Fruit fly (Drosophila melanogaster) whole organism, embryonic: Measurements from ENCODE around the gene CG3529.

ENCODE experiments used
- Atf6 ChIP-seq: fragments of 200-800 bp; sonication (Bioruptor generic); IDR thresholded peaks from 2 replicates; pipeline ENCODE4 v1.3.6; 2022; ENCODE audit warnings: missing biosample characterization, missing genetic modification characterization
- Blimp-1 ChIP-seq: fragments of 200-800 bp; sonication (Bioruptor generic); optimal IDR thresholded peaks from 3 replicates; lab custom pipeline; 2018; ENCODE audit warnings: missing biosample characterization, missing genetic modification characterization, mild to moderate bottlenecking, moderate library complexity, missing genetic modification reagents
- Bteb2 ChIP-seq: fragments of 200-800 bp; sonication (Bioruptor generic); optimal IDR thresholded peaks from 2 replicates; lab custom pipeline; 2016; ENCODE audit warnings: missing biosample characterization, missing genetic modification characterization
- CG10462 ChIP-seq: fragments of 200-800 bp; sonication (Bioruptor generic); optimal IDR thresholded peaks from 2 replicates; lab custom pipeline; 2016; ENCODE audit warnings: missing biosample characterization, missing genetic modification characterization
- CG11093 ChIP-seq: fragments of 200-800 bp; sonication (Bioruptor generic); IDR thresholded peaks from 3 replicates; pipeline ENCODE4 v1.3.6; 2022; ENCODE audit warnings: missing biosample characterization, missing genetic modification characterization
- CG12071 ChIP-seq: fragments of 200-800 bp; sonication (Bioruptor generic); optimal IDR thresholded peaks from 3 replicates; lab custom pipeline; 2018; ENCODE audit warnings: missing biosample characterization, mild to moderate bottlenecking, missing genetic modification characterization
- CG12942 ChIP-seq: fragments of 200-800 bp; sonication (Bioruptor generic); optimal IDR thresholded peaks from 3 replicates; lab custom pipeline; 2016; ENCODE audit warnings: missing biosample characterization, missing genetic modification characterization
- CG1529 ChIP-seq: fragments of 200-800 bp; sonication (Bioruptor generic); optimal IDR thresholded peaks from 3 replicates; lab custom pipeline; 2018; ENCODE audit warnings: missing biosample characterization, missing genetic modification characterization
- CG15514 ChIP-seq: fragments of 200-800 bp; sonication (Bioruptor generic); optimal IDR thresholded peaks from 3 replicates; lab custom pipeline; 2017; ENCODE audit warnings: missing biosample characterization, missing genetic modification characterization, mild to moderate bottlenecking, moderate library complexity, missing genetic modification reagents
- CG15696 ChIP-seq: fragments of 200-800 bp; sonication (Bioruptor generic); optimal IDR thresholded peaks from 2 replicates; lab custom pipeline; 2019; ENCODE audit warnings: missing biosample characterization, mild to moderate bottlenecking, missing genetic modification characterization, moderate library complexity
- CG17385 ChIP-seq: fragments of 200-800 bp; sonication (Bioruptor generic); optimal IDR thresholded peaks from 3 replicates; lab custom pipeline; 2018; ENCODE audit warnings: missing biosample characterization, mild to moderate bottlenecking, missing genetic modification characterization
- CG18262 ChIP-seq: fragments of 200-800 bp; optimal IDR thresholded peaks from 3 replicates; lab custom pipeline; 2019; ENCODE audit warnings: missing biosample characterization, mild to moderate bottlenecking, missing genetic modification characterization, moderate library complexity
- CG3163 ChIP-seq: fragments of 200-800 bp; sonication (Bioruptor generic); optimal IDR thresholded peaks from 3 replicates; lab custom pipeline; 2016; ENCODE audit warnings: missing biosample characterization, missing genetic modification characterization
- CG3281 ChIP-seq: fragments of 200-800 bp; sonication (Bioruptor generic); optimal IDR thresholded peaks from 3 replicates; lab custom pipeline; 2017; ENCODE audit warnings: missing biosample characterization, mild to moderate bottlenecking, missing genetic modification characterization
- CG3995 ChIP-seq: fragments of 200-800 bp; sonication (Bioruptor generic); optimal IDR thresholded peaks from 3 replicates; lab custom pipeline; 2016; ENCODE audit warnings: missing biosample characterization, missing genetic modification characterization
- CG6272 ChIP-seq: fragments of 200-800 bp; sonication (Bioruptor generic); IDR thresholded peaks from 2 replicates; pipeline ENCODE4 v1.3.6; 2022; ENCODE audit warnings: missing biosample characterization, missing genetic modification characterization
- CG6654 ChIP-seq: fragments of 200-800 bp; sonication (Bioruptor generic); optimal IDR thresholded peaks from 2 replicates; lab custom pipeline; 2017; ENCODE audit warnings: missing biosample characterization, mild to moderate bottlenecking, missing genetic modification characterization
- CG6854 ChIP-seq: fragments of 200-800 bp; sonication (Bioruptor generic); optimal IDR thresholded peaks from 3 replicates; lab custom pipeline; 2017; ENCODE audit warnings: missing biosample characterization, mild to moderate bottlenecking, missing genetic modification characterization
- CG7357 ChIP-seq: fragments of 200-800 bp; sonication (Bioruptor generic); IDR thresholded peaks from 3 replicates; pipeline ENCODE4 v1.3.6; 2022; ENCODE audit warnings: missing biosample characterization, missing genetic modification characterization
- CG7372 ChIP-seq: fragments of 200-800 bp; sonication (Bioruptor generic); IDR thresholded peaks from 2 replicates; pipeline ENCODE4 v1.3.6; 2022; ENCODE audit warnings: missing biosample characterization, missing genetic modification characterization
- CG8359 ChIP-seq: fragments of 200-800 bp; sonication (Bioruptor generic); optimal IDR thresholded peaks from 2 replicates; lab custom pipeline; 2017; ENCODE audit warnings: missing biosample characterization, mild to moderate bottlenecking, missing genetic modification characterization, borderline replicate concordance
- CHES-1-like ChIP-seq: fragments of 200-800 bp; sonication (Bioruptor generic); optimal IDR thresholded peaks from 2 replicates; lab custom pipeline; 2016; ENCODE audit warnings: missing biosample characterization, missing genetic modification characterization
- CTCF ChIP-seq: fragments of 200-800 bp; sonication (Bioruptor generic); optimal IDR thresholded peaks from 2 replicates; lab custom pipeline; 2017; ENCODE audit warnings: missing biosample characterization, mild to moderate bottlenecking, missing genetic modification characterization, moderate library complexity
- Camta ChIP-seq: fragments of 200-800 bp; sonication (Bioruptor generic); optimal IDR thresholded peaks from 2 replicates; lab custom pipeline; 2016; ENCODE audit warnings: missing biosample characterization, missing genetic modification characterization
- Dip3 ChIP-seq: fragments of 200-800 bp; sonication (Bioruptor generic); optimal IDR thresholded peaks from 3 replicates; lab custom pipeline; 2016; ENCODE audit warnings: missing biosample characterization, missing genetic modification characterization
- Fer3 ChIP-seq: fragments of 200-800 bp; sonication (Bioruptor generic); optimal IDR thresholded peaks from 2 replicates; lab custom pipeline; 2018; ENCODE audit warnings: missing biosample characterization, mild to moderate bottlenecking, missing genetic modification characterization, moderate library complexity
- H15 ChIP-seq: fragments of 200-800 bp; sonication (Bioruptor generic); IDR thresholded peaks from 3 replicates; pipeline ENCODE4 v1.3.6; 2022; ENCODE audit warnings: missing biosample characterization, missing genetic modification characterization
- Hmx ChIP-seq: fragments of 200-800 bp; sonication (Bioruptor generic); optimal IDR thresholded peaks from 2 replicates; lab custom pipeline; 2016; ENCODE audit warnings: missing biosample characterization, missing genetic modification characterization
- Lim3 ChIP-seq: fragments of 200-800 bp; sonication (Bioruptor generic); IDR thresholded peaks from 2 replicates; pipeline ENCODE4 v1.3.6; 2022; ENCODE audit warnings: missing biosample characterization, missing genetic modification characterization
- MTF-1 ChIP-seq: fragments of 200-800 bp; sonication (Bioruptor generic); optimal IDR thresholded peaks from 2 replicates; lab custom pipeline; 2018; ENCODE audit warnings: missing biosample characterization, mild to moderate bottlenecking, missing genetic modification characterization, borderline replicate concordance
- Neu2 ChIP-seq: fragments of 200-800 bp; sonication (Bioruptor generic); optimal IDR thresholded peaks from 3 replicates; lab custom pipeline; 2016; ENCODE audit warnings: missing biosample characterization, missing genetic modification characterization, borderline replicate concordance
- Side ChIP-seq: fragments of 200-800 bp; sonication (Bioruptor generic); optimal IDR thresholded peaks from 2 replicates; lab custom pipeline; 2016; ENCODE audit warnings: missing biosample characterization, missing genetic modification characterization
- Stat92E ChIP-seq, 3 experiments: fragments of >200 bp in 2 of 3; fragments of 200-800 bp in 1 of 3; sonication (Bioruptor generic) in 1 of 3; optimal IDR thresholded peaks; 2 replicates each; lab custom pipeline; 2017 to 2019; ENCODE audit warnings: missing biosample characterization in 3 of 3, missing genetic modification characterization in 3 of 3, mild to moderate bottlenecking in 1 of 3, moderate library complexity in 1 of 3
- ara ChIP-seq: fragments of 200-800 bp; sonication (Bioruptor generic); IDR thresholded peaks from 2 replicates; pipeline ENCODE4 v1.3.6; 2022; ENCODE audit warnings: missing biosample characterization, missing genetic modification characterization
- ase ChIP-seq: fragments of 200-800 bp; sonication (Bioruptor generic); IDR thresholded peaks from 3 replicates; pipeline ENCODE4 v1.3.6; 2022; ENCODE audit warnings: missing biosample characterization, missing genetic modification characterization
- br ChIP-seq: fragments of >200 bp; optimal IDR thresholded peaks from 2 replicates; lab custom pipeline; 2017
- btn ChIP-seq: fragments of 200-800 bp; sonication (Bioruptor generic); optimal IDR thresholded peaks from 2 replicates; lab custom pipeline; 2016; ENCODE audit warnings: missing biosample characterization, missing genetic modification characterization
- caup ChIP-seq: fragments of 200-800 bp; sonication (Bioruptor generic); optimal IDR thresholded peaks from 3 replicates; lab custom pipeline; 2017; ENCODE audit warnings: missing biosample characterization, mild to moderate bottlenecking, missing genetic modification characterization, moderate library complexity; ENCODE audit not compliant: severe bottlenecking
- dmrt99B ChIP-seq: fragments of 200-800 bp; sonication (Bioruptor generic); optimal IDR thresholded peaks from 2 replicates; lab custom pipeline; 2018; ENCODE audit warnings: missing biosample characterization, mild to moderate bottlenecking, missing genetic modification characterization, moderate library complexity
- emc ChIP-seq: fragments of 200-800 bp; sonication (Bioruptor generic); optimal IDR thresholded peaks from 2 replicates; lab custom pipeline; 2016; ENCODE audit warnings: missing biosample characterization, missing genetic modification characterization
- hkb ChIP-seq, 2 experiments: fragments of 200-800 bp in 1 of 2; fragments of >200 bp in 1 of 2; sonication (Bioruptor generic) in 1 of 2; IDR thresholded peaks in 1 of 2; optimal IDR thresholded peaks in 1 of 2; 2 replicates each; pipeline versions ENCODE4 v1.3.6 to Lab custom; 2017 to 2022; ENCODE audit warnings: missing biosample characterization in 1 of 2, missing genetic modification characterization in 1 of 2
- knrl ChIP-seq: fragments of 200-800 bp; sonication (Bioruptor generic); IDR thresholded peaks from 3 replicates; pipeline ENCODE4 v1.3.6; 2022; ENCODE audit warnings: missing biosample characterization, missing genetic modification characterization; ENCODE audit not compliant: partially characterized antibody
- lmd ChIP-seq: fragments of 200-800 bp; sonication (Bioruptor generic); IDR thresholded peaks from 2 replicates; pipeline ENCODE4 v1.3.6; 2022; ENCODE audit warnings: missing biosample characterization, missing genetic modification characterization
- pfk ChIP-seq: fragments of 200-800 bp; sonication (Bioruptor generic); optimal IDR thresholded peaks from 2 replicates; lab custom pipeline; 2018; ENCODE audit warnings: missing biosample characterization, mild to moderate bottlenecking, missing genetic modification characterization, moderate library complexity
- pum ChIP-seq: fragments of 200-800 bp; sonication (Bioruptor generic); optimal IDR thresholded peaks from 2 replicates; lab custom pipeline; 2016; ENCODE audit warnings: missing biosample characterization, missing genetic modification characterization
- repo ChIP-seq: fragments of 200-800 bp; sonication (Bioruptor generic); optimal IDR thresholded peaks from 2 replicates; lab custom pipeline; 2016; ENCODE audit warnings: missing biosample characterization, missing genetic modification characterization
- sens-2 ChIP-seq: fragments of 200-800 bp; sonication (Bioruptor generic); IDR thresholded peaks from 2 replicates; pipeline ENCODE4 v1.3.6; 2022; ENCODE audit warnings: missing biosample characterization, missing genetic modification characterization
- sob ChIP-seq: fragments of 200-800 bp; sonication (Bioruptor generic); IDR thresholded peaks from 2 replicates; pipeline ENCODE4 v1.3.6; 2022; ENCODE audit warnings: missing biosample characterization, missing genetic modification characterization
- tgo ChIP-seq: fragments of 200-800 bp; sonication (Bioruptor generic); IDR thresholded peaks from 3 replicates; pipeline ENCODE4 v1.3.6; 2022; ENCODE audit warnings: missing biosample characterization, missing genetic modification characterization
- usp ChIP-seq: fragments of >200 bp; optimal IDR thresholded peaks from 2 replicates; lab custom pipeline; 2017; ENCODE audit warnings: missing biosample characterization, missing genetic modification characterization
- vnd ChIP-seq: fragments of 200-800 bp; sonication (Bioruptor generic); IDR thresholded peaks from 3 replicates; pipeline ENCODE4 v1.3.6; 2022; ENCODE audit warnings: missing biosample characterization, missing genetic modification characterization; ENCODE audit not compliant: partially characterized antibody

The CG3529 gene

DNA sequence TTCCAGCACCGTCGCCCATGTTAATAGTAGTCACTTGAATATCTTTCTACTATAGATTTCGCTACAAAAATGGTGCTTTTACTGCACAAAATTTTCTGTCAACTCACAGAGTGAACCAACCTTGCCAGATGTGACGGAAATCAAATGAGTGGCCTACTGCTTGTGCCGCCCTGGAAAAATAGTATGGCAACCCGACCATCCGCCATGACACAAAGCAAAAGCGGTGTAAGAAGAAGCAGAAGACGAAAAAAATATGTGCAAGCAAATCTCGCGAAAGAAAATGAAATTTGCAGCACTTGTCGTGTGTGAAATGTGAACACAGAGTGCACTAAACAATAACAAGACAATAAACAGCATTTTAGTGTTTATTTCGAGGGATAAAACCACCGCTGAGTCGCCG lies 30.2 kb downstream of the CG3529 start, which contains the start of the genes Uch-L5 and Jarid2 (continued):
- peak; percentile 55 for TF ChIP-seq Camta (GFP tag; lab: Kevin White, UChicago)
- TF ChIP-seq Fer3 = no peak
- peak; percentile 98 for TF ChIP-seq CG17385
- no peak for TF ChIP-seq CG6272
- TF ChIP-seq usp (GFP tag; lab: Kevin White, UChicago) = no peak
- peak; percentile 59 for TF ChIP-seq CTCF (GFP tag; lab: Kevin White, UChicago)
- no peak for TF ChIP-seq btn (GFP tag; lab: Kevin White, UChicago)
- peak; percentile 29 for TF ChIP-seq Dip3 (GFP tag; lab: Kevin White, UChicago)
- TF ChIP-seq CG8359 = no peak
- no peak for TF ChIP-seq CG12071 (GFP tag; lab: Kevin White, UChicago)
- TF ChIP-seq sob (GFP tag; lab: Robert Waterston, UW) = peak; percentile 55
- peak in 1 of 3 experiments; percentile 42 for TF ChIP-seq Stat92E (GFP tag; optimal IDR thresholded peaks at IDR 0.05; lab: Kevin White, UChicago)
- no peak for TF ChIP-seq CG10462 (GFP tag; lab: Kevin White, UChicago)
- TF ChIP-seq CG12942 (GFP tag; lab: Kevin White, UChicago) = peak; percentile 43
- TF ChIP-seq Lim3 (GFP tag; lab: Robert Waterston, UW) = no peak
- TF ChIP-seq pfk (GFP tag; lab: Kevin White, UChicago) = peak; percentile 52
- TF ChIP-seq CG3995 (GFP tag; lab: Kevin White, UChicago) = peak; percentile 45
- peak; percentile 34 for TF ChIP-seq emc (GFP tag; lab: Kevin White, UChicago)
- TF ChIP-seq MTF-1 (GFP tag; lab: Kevin White, UChicago) = peak; percentile 62
- TF ChIP-seq knrl (GFP tag; lab: Robert Waterston, UW) = no peak
- TF ChIP-seq CG6854 (GFP tag; lab: Kevin White, UChicago) = no peak
- no peak for TF ChIP-seq br
- no peak; the same call in 1 of the 2 replicates for TF ChIP-seq lmd (GFP tag; lab: Robert Waterston, UW)
- no peak for TF ChIP-seq dmrt99B (tag; lab: Kevin White, UChicago)
- TF ChIP-seq Bteb2 = no peak
- TF ChIP-seq CHES-1-like (GFP tag; lab: Kevin White, UChicago) = peak; percentile 94
- TF ChIP-seq ase = 0 out of 3 replicates have a peak, but pooled peaks have one; percentile 11
- no peak for TF ChIP-seq CG6654 (GFP tag; lab: Kevin White, UChicago)
- no peak for TF ChIP-seq CG1529 (GFP tag; lab: Kevin White, UChicago)
- TF ChIP-seq CG15696 (tag; lab: Kevin White, UChicago) = no peak
- TF ChIP-seq hkb (optimal IDR thresholded peaks at IDR 0.05; lab: Kevin White, UChicago) = no peak
- no peak for TF ChIP-seq hkb (GFP tag; IDR thresholded peaks at IDR 0.05; lab: Robert Waterston, UW)
- TF ChIP-seq caup = peak; percentile 37
- no peak for TF ChIP-seq Neu2 (GFP tag; lab: Kevin White, UChicago)
- no peak for TF ChIP-seq sens-2 (GFP tag; lab: Robert Waterston, UW)
- TF ChIP-seq Hmx = no peak
- peak; percentile 68 for TF ChIP-seq CG3281 (GFP tag; lab: Kevin White, UChicago)
- peak; percentile 58 for TF ChIP-seq Side
- TF ChIP-seq Atf6 (GFP tag; lab: Robert Waterston, UW) = no peak
- peak; percentile 85 for TF ChIP-seq CG15514
- no peak for TF ChIP-seq CG7357
- TF ChIP-seq CG3163 (GFP tag; lab: Kevin White, UChicago) = peak; percentile 40
- TF ChIP-seq H15 (GFP tag; lab: Robert Waterston, UW) = 0 out of 3 replicates have a peak, but pooled peaks have one; percentile 40
- TF ChIP-seq CG7372 = no peak
- peak; percentile 61 for TF ChIP-seq repo (GFP tag; lab: Kevin White, UChicago)
- TF ChIP-seq pum (GFP tag; lab: Kevin White, UChicago) = peak; percentile 42
- no peak for TF ChIP-seq tgo (GFP tag; lab: Robert Waterston, UW)
- TF ChIP-seq vnd (GFP tag; lab: Robert Waterston, UW) = no peak
- TF ChIP-seq ara (GFP tag; lab: Robert Waterston, UW) = peak; percentile 41; the same call in 1 of the 2 replicates
- TF ChIP-seq Blimp-1 (GFP tag; lab: Kevin White, UChicago) = no peak
- no peak for TF ChIP-seq CG11093 (GFP tag; lab: Robert Waterston, UW)
- no peak for TF ChIP-seq CG18262 (tag; lab: Kevin White, UChicago)
